Worm (Caenorhabditis elegans): ENCODE data around the gene T19D12.5.
A peak's percentile ranks its signal among the peaks of the same experiment; 100 is the strongest.

The T19D12.5 gene

ce11 chrII:6663799-6664198 lies 27.8 kb upstream of the T19D12.5 start:
- TF ChIP-seq nhr-20 (tag; optimal IDR thresholded peaks at IDR 0.05) (no peak), egl-27 (tag; optimal IDR thresholded peaks at IDR 0.05) (no peak), Y116A8C.19 (tag; optimal IDR thresholded peaks at IDR 0.05; ENCODE audit: borderline replicate concordance) (no peak), C16A3.4 (tag; optimal IDR thresholded peaks at IDR 0.05) (no peak), mep-1 (tag; optimal IDR thresholded peaks at IDR 0.05) (no peak), egl-13 (tag; optimal IDR thresholded peaks at IDR 0.05) (no peak), nhr-28 (tag; optimal IDR thresholded peaks at IDR 0.05) (no peak), sptf-1 (tag; optimal IDR thresholded peaks at IDR 0.05) (no peak), C04F5.9 (tag; optimal IDR thresholded peaks at IDR 0.05) (no peak), lin-14 (GFP tag; optimal IDR thresholded peaks at IDR 0.05) (no peak), fos-1 (tag; optimal IDR thresholded peaks at IDR 0.05) (no peak), sox-4 (tag; optimal IDR thresholded peaks at IDR 0.05) (no peak), mef-2 (tag; optimal IDR thresholded peaks at IDR 0.05) (no peak), jun-1 (tag; optimal IDR thresholded peaks at IDR 0.05) (no peak), ces-1 (GFP tag; optimal IDR thresholded peaks at IDR 0.05) (no peak)

DNA sequence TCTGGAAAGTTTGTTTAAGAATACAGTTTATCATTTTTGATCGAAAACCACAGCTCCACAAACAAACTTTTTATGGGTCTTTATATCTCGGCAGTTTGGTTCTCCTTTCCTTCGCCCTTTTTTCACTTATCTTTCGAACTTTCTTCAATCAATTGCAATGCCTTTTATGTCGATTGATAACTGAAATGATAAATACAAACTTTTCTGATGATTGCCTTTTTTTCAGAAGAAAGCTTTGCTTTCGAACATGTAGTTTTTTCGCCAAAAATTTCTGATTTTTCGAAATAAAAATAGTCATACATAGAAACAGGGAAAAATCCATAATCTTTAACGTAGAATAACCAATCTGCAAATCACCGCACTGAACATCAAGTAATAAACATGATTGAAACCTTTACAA lies 25.2 kb upstream of the T19D12.5 start, which contains the start of gene T19D12.2:
T19D12.2 (plus strand) TSS at position 125 of the 400 bp plus-strand sequence.
- TF ChIP-seq hlh-4 (tag; optimal IDR thresholded peaks at IDR 0.05) (no peak), tlp-1 (tag; optimal IDR thresholded peaks at IDR 0.05) (peak; percentile 4), nhr-237 (tag; optimal IDR thresholded peaks at IDR 0.05) (no peak), nhr-11 (tag; optimal IDR thresholded peaks at IDR 0.05) (no peak), nhr-85 (tag) (no peak), hpl-2 (GFP tag; optimal IDR thresholded peaks at IDR 0.05) (no peak), elt-2 (tag; optimal IDR thresholded peaks at IDR 0.05) (peak; percentile 39), mdl-1 (tag; optimal IDR thresholded peaks at IDR 0.05) (no peak)

DNA sequence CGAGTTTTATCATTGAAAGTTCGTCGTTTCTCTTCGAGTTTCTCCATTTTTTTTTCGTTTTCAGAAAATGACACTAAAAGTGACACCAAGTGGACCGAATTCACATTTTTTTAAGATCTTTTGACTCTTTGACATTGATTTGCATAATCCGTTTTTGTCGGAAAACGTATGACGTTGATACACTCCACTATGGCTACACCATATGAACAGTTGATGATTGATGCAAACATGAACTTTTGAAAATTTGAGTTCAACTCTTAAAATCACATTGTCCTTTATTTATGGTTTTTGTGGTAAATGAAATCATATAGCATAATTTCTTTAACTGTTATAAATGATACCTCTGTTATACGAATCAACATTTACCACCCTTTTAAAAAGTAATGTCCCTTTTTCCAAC lies 22.7 kb upstream of the T19D12.5 start, which contains the start of gene T19D12.10:
T19D12.10 (minus strand) TSS at position 101 of the 400 bp plus-strand sequence.
- TF ChIP-seq snpc-4 (tag; optimal IDR thresholded peaks at IDR 0.05) (no peak), nhr-71 (tag; optimal IDR thresholded peaks at IDR 0.05) (no peak), zag-1 (tag; optimal IDR thresholded peaks at IDR 0.05) (no peak), nhr-85 (tag) (no peak), unc-98 (GFP tag; IDR thresholded peaks at IDR 0.05) (no peak), elt-3 (tag; optimal IDR thresholded peaks at IDR 0.05) (no peak), nhr-90 (tag; optimal IDR thresholded peaks at IDR 0.05; ENCODE audit: poor library complexity) (no peak), nhr-11 (tag; optimal IDR thresholded peaks at IDR 0.05) (no peak), mdl-1 (tag; optimal IDR thresholded peaks at IDR 0.05) (no peak), ztf-4 (tag; optimal IDR thresholded peaks at IDR 0.05) (no peak), swsn-7 (tag; optimal IDR thresholded peaks at IDR 0.05) (no peak), C16A3.4 (tag; optimal IDR thresholded peaks at IDR 0.05) (no peak), hpl-2 (GFP tag; optimal IDR thresholded peaks at IDR 0.05) (no peak), ztf-11 (tag; optimal IDR thresholded peaks at IDR 0.05) (no peak), sptf-1 (tag; optimal IDR thresholded peaks at IDR 0.05) (no peak)

ce11 chrII:6654284-6654683 lies 18.2 kb upstream of the T19D12.5 start, which contains the start of gene T19D12.9:
Gene T19D12.9, minus strand, starts transcription at chrII:6654384.
- TF ChIP-seq efl-1 (optimal IDR thresholded peaks at IDR 0.05) (no peak), efl-1 (GFP tag; optimal IDR thresholded peaks at IDR 0.05 in 1 of 2) (peak in 1 of 2 experiments; percentile 10), unc-98 (GFP tag; IDR thresholded peaks at IDR 0.05) (no peak), snu-23 (GFP tag; optimal IDR thresholded peaks at IDR 0.05) (no peak), F16B12.6 (tag; optimal IDR thresholded peaks at IDR 0.05) (no peak)

- TF ChIP-seq Y116A8C.19 (tag; optimal IDR thresholded peaks at IDR 0.05; ENCODE audit: borderline replicate concordance) = no peak
- no peak for TF ChIP-seq mdl-1 (tag; optimal IDR thresholded peaks at IDR 0.05)
- no peak for TF ChIP-seq sup-37 (GFP tag; optimal IDR thresholded peaks at IDR 0.05)
- TF ChIP-seq sptf-1 (tag; optimal IDR thresholded peaks at IDR 0.05) = no peak
- no peak for TF ChIP-seq zip-4 (GFP tag; optimal IDR thresholded peaks at IDR 0.05)
These were observed 15.7 kb upstream of the T19D12.5 start, which contains the start of gene sra-26 for ce11 chrII:6651719-6652118. Gene sra-26, minus strand, starts transcription at chrII:6651819.

Data from whole organism, L1 larva.